Worm (Caenorhabditis elegans) whole organism, early embryonic: Measurements from ENCODE around the gene ula-1.

Experiments used
- B0310.2 ChIP-seq: sonication (generic microtip); optimal IDR thresholded peaks from 2 replicates; lab custom pipeline; 2016; ENCODE audit warnings: mild to moderate bottlenecking, missing genetic modification characterization, missing compliant biosample characterization
- F13C5.2 ChIP-seq: sonication (generic microtip); optimal IDR thresholded peaks from 2 replicates; lab custom pipeline; 2017; ENCODE audit warnings: mild to moderate bottlenecking, missing genetic modification characterization, inconsistent platforms, missing compliant biosample characterization
- aly-1 ChIP-seq: sonication (generic microtip); optimal IDR thresholded peaks from 2 replicates; lab custom pipeline; 2016; ENCODE audit warnings: missing genetic modification characterization, missing compliant biosample characterization
- ama-1 ChIP-seq: fragments of 150-350 bp; optimal IDR thresholded peaks from 2 replicates; lab custom pipeline; 2014
- ceh-13 ChIP-seq: fragments of 200-800 bp; sonication (Bioruptor generic); optimal IDR thresholded peaks from 2 replicates; lab custom pipeline; 2018; ENCODE audit warnings: mild to moderate bottlenecking, missing genetic modification characterization, missing compliant biosample characterization
- ceh-36 ChIP-seq: sonication (generic microtip); optimal IDR thresholded peaks from 2 replicates; lab custom pipeline; 2016; ENCODE audit warnings: missing genetic modification characterization, inconsistent platforms, missing compliant biosample characterization
- ets-7 ChIP-seq: sonication (generic microtip); optimal IDR thresholded peaks from 2 replicates; lab custom pipeline; 2016; ENCODE audit warnings: missing genotype, missing genetic modification characterization, missing compliant biosample characterization
- flt-1 ChIP-seq: fragments of 200-800 bp; sonication (Bioruptor generic); IDR thresholded peaks from 2 replicates; pipeline ENCODE4 v1.3.6; 2022; ENCODE audit warnings: missing genetic modification characterization, missing compliant biosample characterization
- hmbx-1 ChIP-seq: sonication (generic microtip); optimal IDR thresholded peaks from 2 replicates; lab custom pipeline; 2016; ENCODE audit warnings: mild to moderate bottlenecking, missing genetic modification characterization, missing compliant biosample characterization
- hmg-4 ChIP-seq: fragments of 200-800 bp; sonication (Bioruptor generic); optimal IDR thresholded peaks from 2 replicates; lab custom pipeline; 2018; ENCODE audit warnings: mild to moderate bottlenecking, missing genetic modification characterization, missing compliant biosample characterization
- hnd-1 ChIP-seq: sonication (generic microtip); optimal IDR thresholded peaks from 2 replicates; lab custom pipeline; 2016; ENCODE audit warnings: missing genetic modification characterization, missing compliant biosample characterization
- pes-1 ChIP-seq: fragments of 200-800 bp; sonication (Bioruptor generic); IDR thresholded peaks from 2 replicates; pipeline ENCODE4 v1.3.6; 2022; ENCODE audit warnings: missing genetic modification reagents, missing genetic modification characterization, missing compliant biosample characterization
- scrt-1 ChIP-seq: fragments of 200-800 bp; sonication (Bioruptor generic); IDR thresholded peaks from 2 replicates; pipeline ENCODE4 v1.3.6; 2022; ENCODE audit warnings: missing genetic modification characterization, missing compliant biosample characterization
- sea-1 ChIP-seq: fragments of 200-800 bp; sonication (Bioruptor generic); conservative IDR thresholded peaks from 2 replicates; pipeline ENCODE4 v1.3.6; 2022; ENCODE audit warnings: missing genetic modification characterization, missing compliant biosample characterization
- tbx-11 ChIP-seq: fragments of 200-800 bp; sonication (Bioruptor generic); IDR thresholded peaks from 2 replicates; pipeline ENCODE4 v1.3.6; 2022; ENCODE audit warnings: missing genetic modification characterization, missing compliant biosample characterization
- tbx-37 ChIP-seq: fragments of 200-800 bp; sonication (Bioruptor generic); conservative IDR thresholded peaks from 2 replicates; pipeline ENCODE4 v1.3.6; 2022; ENCODE audit warnings: missing genetic modification reagents, missing genetic modification characterization, missing compliant biosample characterization
- tra-4 ChIP-seq: sonication (generic microtip); optimal IDR thresholded peaks from 2 replicates; lab custom pipeline; 2017; ENCODE audit warnings: missing genetic modification characterization, missing compliant biosample characterization

Gene ula-1

ce11 chrIII:4939267-4939666 is 19.1 kb upstream of the ula-1 start, which contains the start of gene rpb-2:
Gene rpb-2, plus strand, starts transcription at chrIII:4939567.
- TF ChIP-seq sea-1 (GFP tag; lab: Robert Waterston, UW) (no peak), ceh-13 (GFP tag; lab: Kevin White, UChicago) (no peak), F13C5.2 (tag; lab: Kevin White, UChicago) (no peak), ceh-36 (tag; lab: Kevin White, UChicago) (no peak), pes-1 (GFP tag; lab: Robert Waterston, UW) (no peak), B0310.2 (tag; lab: Kevin White, UChicago) (no peak), hnd-1 (tag; lab: Kevin White, UChicago) (no peak), ets-7 (tag; lab: Kevin White, UChicago) (no peak), tbx-11 (GFP tag; lab: Robert Waterston, UW) (no peak), ama-1 (no peak), scrt-1 (no peak), hmbx-1 (no peak), hmg-4 (GFP tag; lab: Kevin White, UChicago) (no peak), aly-1 (tag; lab: Kevin White, UChicago) (no peak), tbx-37 (GFP tag; lab: Robert Waterston, UW) (no peak), tra-4 (no peak), flt-1 (GFP tag; lab: Robert Waterston, UW) (no peak)

- TF ChIP-seq ceh-13 (GFP tag; lab: Kevin White, UChicago) (no peak), hmbx-1 (no peak), ceh-36 (tag; lab: Kevin White, UChicago) (no peak), hnd-1 (tag; lab: Kevin White, UChicago) (no peak), sea-1 (GFP tag; lab: Robert Waterston, UW) (no peak), aly-1 (tag; lab: Kevin White, UChicago) (no peak), tbx-37 (GFP tag; lab: Robert Waterston, UW) (no peak), ets-7 (tag; lab: Kevin White, UChicago) (no peak), pes-1 (GFP tag; lab: Robert Waterston, UW) (no peak), tbx-11 (GFP tag; lab: Robert Waterston, UW) (no peak), B0310.2 (tag; lab: Kevin White, UChicago) (no peak), flt-1 (GFP tag; lab: Robert Waterston, UW) (no peak), F13C5.2 (tag; lab: Kevin White, UChicago) (no peak)
These were observed 16.9 kb upstream of the ula-1 start, which contains the start of gene fsn-1 for ce11 chrIII:4937022-4937421. Gene fsn-1, plus strand, starts transcription at chrIII:4937322.

ce11 chrIII:4934896-4935628 is 14.9 kb upstream of the ula-1 start, which contains the start of gene mrps-18C:
Gene mrps-18C, plus strand, starts transcription at chrIII:4935578.
- TF ChIP-seq ceh-13 (GFP tag; lab: Kevin White, UChicago) = no peak
- no peak for TF ChIP-seq aly-1 (tag; lab: Kevin White, UChicago)
- no peak for TF ChIP-seq hmg-4 (GFP tag; lab: Kevin White, UChicago)
- no peak for TF ChIP-seq hnd-1 (tag; lab: Kevin White, UChicago)
- no peak for TF ChIP-seq F13C5.2 (tag; lab: Kevin White, UChicago)
- TF ChIP-seq flt-1 (GFP tag; lab: Robert Waterston, UW) = no peak
- TF ChIP-seq tra-4 = no peak
- TF ChIP-seq tbx-37 (GFP tag; lab: Robert Waterston, UW) = no peak

ce11 chrIII:4932203-4932699 is 12.1 kb upstream of the ula-1 start, which contains the start of the genes C26E6.12 and eri-9:
Gene C26E6.12, minus strand, starts transcription at chrIII:4932253.
Gene eri-9, plus strand, starts transcription at chrIII:4932450.
- no peak for TF ChIP-seq ama-1
- no peak for TF ChIP-seq hnd-1 (tag; lab: Kevin White, UChicago)
- TF ChIP-seq tbx-37 (GFP tag; lab: Robert Waterston, UW) = no peak
- TF ChIP-seq ceh-13 (GFP tag; lab: Kevin White, UChicago) = no peak
- TF ChIP-seq ets-7 (tag; lab: Kevin White, UChicago) = no peak
- no peak for TF ChIP-seq tbx-11 (GFP tag; lab: Robert Waterston, UW)

ce11 chrIII:4930154-4930679 is 10.1 kb upstream of the ula-1 start, which contains the start of gene set-2:
Gene set-2, minus strand, starts transcription at chrIII:4930204.
- TF ChIP-seq hnd-1 (tag; lab: Kevin White, UChicago) (no peak), scrt-1 (no peak), hmg-4 (GFP tag; lab: Kevin White, UChicago) (no peak), F13C5.2 (tag; lab: Kevin White, UChicago) (peak; percentile 32), ets-7 (tag; lab: Kevin White, UChicago) (no peak), ceh-13 (GFP tag; lab: Kevin White, UChicago) (no peak), flt-1 (GFP tag; lab: Robert Waterston, UW) (0 out of 2 replicates have a peak, but pooled peaks have one; percentile 10), ceh-36 (tag; lab: Kevin White, UChicago) (no peak), tbx-11 (GFP tag; lab: Robert Waterston, UW) (no peak), tbx-37 (GFP tag; lab: Robert Waterston, UW) (peak; percentile 86), sea-1 (GFP tag; lab: Robert Waterston, UW) (no peak; the same call in 1 of the 2 replicates), tra-4 (no peak), aly-1 (tag; lab: Kevin White, UChicago) (no peak), ama-1 (no peak), B0310.2 (tag; lab: Kevin White, UChicago) (no peak), pes-1 (GFP tag; lab: Robert Waterston, UW) (peak; percentile 63; the same call in 1 of the 2 replicates), hmbx-1 (no peak)

- TF ChIP-seq F13C5.2 (tag; lab: Kevin White, UChicago) (no peak), tra-4 (no peak), ets-7 (tag; lab: Kevin White, UChicago) (no peak)
These were observed 4.0 kb upstream of the ula-1 start for ce11 chrIII:4924134-4924533.
